Worm (Caenorhabditis elegans) whole organism, L1 larva: ENCODE results near the gene acs-11.

Source experiments
- alr-1 ChIP-seq: fragments of 200-800 bp; sonication (Bioruptor generic); optimal IDR thresholded peaks from 2 replicates; lab custom pipeline; 2018; ENCODE audit warnings: borderline replicate concordance, mild to moderate bottlenecking, missing genetic modification characterization, missing compliant biosample characterization
- ama-1 ChIP-seq: fragments of 150-350 bp; optimal IDR thresholded peaks from 2 replicates; lab custom pipeline; 2014
- ceh-63 ChIP-seq: fragments of 200-800 bp; sonication (Bioruptor generic); optimal IDR thresholded peaks from 2 replicates; lab custom pipeline; 2018; ENCODE audit warnings: mild to moderate bottlenecking, missing genetic modification characterization, missing compliant biosample characterization
- egl-27 ChIP-seq, 2 experiments: fragments of 150-350 bp in 1 of 2; sonication (generic microtip); optimal IDR thresholded peaks; 3 replicates each; lab custom pipeline; 2017 to 2018; ENCODE audit warnings: missing biosample characterization in 2 of 2, missing genetic modification characterization in 2 of 2, missing genetic modification reagents in 2 of 2
- fos-1 ChIP-seq: fragments of 150-350 bp; optimal IDR thresholded peaks from 2 replicates; lab custom pipeline; 2014; ENCODE audit warnings: missing biosample characterization, missing genetic modification characterization
- nhr-47 ChIP-seq: sonication (generic microtip); optimal IDR thresholded peaks from 2 replicates; lab custom pipeline; 2016; ENCODE audit warnings: mild to moderate bottlenecking, missing genetic modification characterization, moderate library complexity, missing compliant biosample characterization
- nhr-90 ChIP-seq: sonication (generic microtip); optimal IDR thresholded peaks from 2 replicates; lab custom pipeline; 2016; ENCODE audit warnings: mild to moderate bottlenecking, missing genetic modification characterization, missing compliant biosample characterization; ENCODE audit not compliant: poor library complexity
- pqm-1 ChIP-seq: sonication (generic microtip); optimal IDR thresholded peaks from 3 replicates; lab custom pipeline; 2017; ENCODE audit warnings: missing biosample characterization, missing genetic modification characterization
- unc-130 ChIP-seq: fragments of 150-350 bp; optimal IDR thresholded peaks from 2 replicates; lab custom pipeline; 2017; ENCODE audit warnings: missing biosample characterization, missing genetic modification characterization, inconsistent platforms
- unc-62 ChIP-seq: fragments of 150-350 bp; optimal IDR thresholded peaks from 2 replicates; lab custom pipeline; 2014; ENCODE audit warnings: missing biosample characterization, missing genetic modification reagents, missing genetic modification characterization
- ztf-4 ChIP-seq: fragments of 150-350 bp; optimal IDR thresholded peaks from 2 replicates; lab custom pipeline; 2014; ENCODE audit warnings: missing biosample characterization, missing genetic modification characterization

DNA sequence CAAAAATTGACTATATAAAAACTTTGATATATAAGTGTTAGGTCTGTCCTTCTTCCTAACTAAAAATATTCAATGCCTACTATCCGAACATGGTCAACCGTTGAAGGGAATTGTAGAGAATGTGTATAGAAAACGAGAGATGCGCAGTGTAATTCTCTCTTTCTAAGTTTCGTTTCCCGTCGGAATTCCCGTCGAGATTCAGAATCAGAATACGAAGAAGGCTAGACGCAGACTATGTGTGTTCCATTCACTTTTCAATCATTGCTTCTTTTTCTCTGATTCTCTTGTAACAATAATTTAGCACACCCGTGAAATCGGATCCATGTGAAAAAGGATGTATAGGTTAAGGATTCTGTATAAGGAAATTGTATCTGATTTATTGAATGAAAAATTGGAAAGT, 7.5 kb upstream of the acs-11 start:
- TF ChIP-seq egl-27 (tag; optimal IDR thresholded peaks at IDR 0.05; lab: Kevin White, UChicago) (no peak), pqm-1 (no peak), alr-1 (no peak), nhr-47 (tag; lab: Kevin White, UChicago) (no peak), ceh-63 (GFP tag; lab: Kevin White, UChicago) (no peak), unc-130 (tag; lab: Kevin White, UChicago) (no peak), unc-62 (no peak), nhr-90 (no peak), ama-1 (lab: Kevin White, UChicago) (no peak), fos-1 (tag; lab: Kevin White, UChicago) (no peak), ztf-4 (no peak)
